Worm (Caenorhabditis elegans) whole organism, midembryonic: ENCODE measurements around the gene C16C10.4.

Experiments used
- T22C8.4 ChIP-seq: fragments of 200-800 bp; sonication (Bioruptor generic); IDR thresholded peaks from 2 replicates; pipeline ENCODE4 v1.3.6; 2022; ENCODE audit warnings: missing genetic modification characterization, missing compliant biosample characterization
- cog-1 ChIP-seq: sonication (generic microtip); optimal IDR thresholded peaks from 2 replicates; lab custom pipeline; 2016; ENCODE audit warnings: missing genetic modification characterization, missing compliant biosample characterization
- flt-1 ChIP-seq: fragments of 200-800 bp; sonication (Bioruptor generic); IDR thresholded peaks from 2 replicates; pipeline ENCODE4 v1.3.6; 2022; ENCODE audit warnings: missing genetic modification characterization, missing compliant biosample characterization
- klf-2 ChIP-seq: fragments of 200-800 bp; sonication (Bioruptor generic); conservative IDR thresholded peaks from 2 replicates; pipeline ENCODE4 v1.3.6; 2022; ENCODE audit warnings: missing genetic modification reagents, missing genetic modification characterization, missing compliant biosample characterization
- med-1 ChIP-seq: sonication (generic microtip); optimal IDR thresholded peaks from 2 replicates; lab custom pipeline; 2017; ENCODE audit warnings: missing genetic modification characterization, mild to moderate bottlenecking, missing compliant biosample characterization, antibody characterized with exemption, missing genetic modification reagents; ENCODE audit not compliant: insufficient read depth
- ref-1 ChIP-seq: fragments of 200-800 bp; sonication (Bioruptor generic); conservative IDR thresholded peaks from 2 replicates; pipeline ENCODE4 v1.3.6; 2022; ENCODE audit warnings: missing genetic modification reagents, missing genetic modification characterization, missing compliant biosample characterization
- tab-1 ChIP-seq: fragments of 200-800 bp; sonication (Bioruptor generic); IDR thresholded peaks from 2 replicates; pipeline ENCODE4 v1.3.6; 2022; ENCODE audit warnings: missing genetic modification characterization, missing compliant biosample characterization
- ztf-23 ChIP-seq: fragments of 200-800 bp; sonication (Bioruptor generic); IDR thresholded peaks from 2 replicates; pipeline ENCODE4 v1.3.6; 2022; ENCODE audit warnings: missing genetic modification reagents, missing genetic modification characterization, missing compliant biosample characterization
- ztf-29 ChIP-seq: fragments of 200-800 bp; sonication (Bioruptor generic); IDR thresholded peaks from 2 replicates; pipeline ENCODE4 v1.3.6; 2022; ENCODE audit warnings: missing genetic modification reagents, missing genetic modification characterization, missing compliant biosample characterization

The C16C10.4 gene

ce11 chrIII:4153299-4153698 is 17.8 kb upstream of the C16C10.4 start, which contains the start of gene glod-4:
TSS of gene glod-4 (plus strand) at chrIII:4153599.
- TF ChIP-seq cog-1 (tag; lab: Kevin White, UChicago) = no peak
- no peak for TF ChIP-seq ztf-23 (GFP tag; lab: Robert Waterston, UW)
- TF ChIP-seq tab-1 = no peak
- no peak for TF ChIP-seq med-1 (GFP tag; lab: Kevin White, UChicago)
- no peak for TF ChIP-seq ztf-29
- no peak for TF ChIP-seq flt-1 (GFP tag; lab: Robert Waterston, UW)
- no peak for TF ChIP-seq klf-2 (GFP tag; lab: Robert Waterston, UW)
- no peak for TF ChIP-seq T22C8.4 (GFP tag; lab: Robert Waterston, UW)
- TF ChIP-seq ref-1 (GFP tag; lab: Robert Waterston, UW) = no peak

ce11 chrIII:4157298-4157697 is 13.8 kb upstream of the C16C10.4 start, which contains the start of gene C16C10.9:
TSS of gene C16C10.9 (minus strand) at chrIII:4157398.
- TF ChIP-seq cog-1 (tag; lab: Kevin White, UChicago) = no peak
- TF ChIP-seq klf-2 (GFP tag; lab: Robert Waterston, UW) = no peak
- TF ChIP-seq ztf-29 = no peak
- no peak for TF ChIP-seq med-1 (GFP tag; lab: Kevin White, UChicago)
- TF ChIP-seq tab-1 = no peak
- no peak for TF ChIP-seq flt-1 (GFP tag; lab: Robert Waterston, UW)
- TF ChIP-seq ztf-23 (GFP tag; lab: Robert Waterston, UW) = no peak
- TF ChIP-seq ref-1 (GFP tag; lab: Robert Waterston, UW) = no peak
- no peak for TF ChIP-seq T22C8.4 (GFP tag; lab: Robert Waterston, UW)

ce11 chrIII:4160937-4161336 is 10.2 kb upstream of the C16C10.4 start, which contains the start of gene C01G12.16:
TSS of gene C01G12.16 (plus strand) at chrIII:4161237.
- TF ChIP-seq ztf-23 (GFP tag; lab: Robert Waterston, UW) = no peak
- no peak for TF ChIP-seq cog-1 (tag; lab: Kevin White, UChicago)
- no peak for TF ChIP-seq med-1 (GFP tag; lab: Kevin White, UChicago)
- no peak for TF ChIP-seq ztf-29
- TF ChIP-seq flt-1 (GFP tag; lab: Robert Waterston, UW) = no peak
- TF ChIP-seq klf-2 (GFP tag; lab: Robert Waterston, UW) = no peak
- TF ChIP-seq tab-1 = no peak
- TF ChIP-seq ref-1 (GFP tag; lab: Robert Waterston, UW) = no peak

- TF ChIP-seq klf-2 (GFP tag; lab: Robert Waterston, UW) (no peak), ref-1 (GFP tag; lab: Robert Waterston, UW) (no peak), med-1 (GFP tag; lab: Kevin White, UChicago) (no peak)
Measured at ce11 chrIII:4164071-4164470, 7.1 kb upstream of the C16C10.4 start, which contains the start of gene C16C10.8. TSS of gene C16C10.8 (minus strand) at chrIII:4164171.

- TF ChIP-seq flt-1 (GFP tag; lab: Robert Waterston, UW) (no peak), T22C8.4 (GFP tag; lab: Robert Waterston, UW) (no peak), cog-1 (tag; lab: Kevin White, UChicago) (no peak), ref-1 (GFP tag; lab: Robert Waterston, UW) (no peak), ztf-23 (GFP tag; lab: Robert Waterston, UW) (no peak), med-1 (GFP tag; lab: Kevin White, UChicago) (no peak), tab-1 (no peak), ztf-29 (no peak), klf-2 (GFP tag; lab: Robert Waterston, UW) (no peak)
Measured at ce11 chrIII:4166745-4167144, 4.4 kb upstream of the C16C10.4 start, which contains the start of gene rnf-5. TSS of gene rnf-5 (minus strand) at chrIII:4166845.

- no peak for TF ChIP-seq tab-1
- no peak for TF ChIP-seq flt-1 (GFP tag; lab: Robert Waterston, UW)
- TF ChIP-seq ref-1 (GFP tag; lab: Robert Waterston, UW) = no peak
- TF ChIP-seq klf-2 (GFP tag; lab: Robert Waterston, UW) = no peak
- TF ChIP-seq cog-1 (tag; lab: Kevin White, UChicago) = no peak
- TF ChIP-seq ztf-29 = no peak
- no peak for TF ChIP-seq ztf-23 (GFP tag; lab: Robert Waterston, UW)
- no peak for TF ChIP-seq med-1 (GFP tag; lab: Kevin White, UChicago)
- TF ChIP-seq T22C8.4 (GFP tag; lab: Robert Waterston, UW) = no peak
Measured at ce11 chrIII:4168665-4169064, 2.5 kb upstream of the C16C10.4 start, which contains the start of gene ccdc-55. TSS of gene ccdc-55 (minus strand) at chrIII:4168765.

- TF ChIP-seq med-1 (GFP tag; lab: Kevin White, UChicago) = no peak
- TF ChIP-seq tab-1 = no peak
- TF ChIP-seq ztf-29 = no peak
Measured at ce11 chrIII:4172210-4172609, 1.1 kb downstream of the C16C10.4 start.

ce11 chrIII:4175489-4175888 is 4.4 kb downstream of the C16C10.4 start:
- no peak for TF ChIP-seq ztf-29
- no peak for TF ChIP-seq T22C8.4 (GFP tag; lab: Robert Waterston, UW)
- TF ChIP-seq med-1 (GFP tag; lab: Kevin White, UChicago) = no peak
- TF ChIP-seq ztf-23 (GFP tag; lab: Robert Waterston, UW) = no peak
- TF ChIP-seq cog-1 (tag; lab: Kevin White, UChicago) = no peak
- no peak for TF ChIP-seq klf-2 (GFP tag; lab: Robert Waterston, UW)
- no peak for TF ChIP-seq ref-1 (GFP tag; lab: Robert Waterston, UW)
- TF ChIP-seq flt-1 (GFP tag; lab: Robert Waterston, UW) = no peak
- TF ChIP-seq tab-1 = no peak

- TF ChIP-seq ztf-23 (GFP tag; lab: Robert Waterston, UW) (no peak), cog-1 (tag; lab: Kevin White, UChicago) (no peak), ztf-29 (no peak)
Measured at ce11 chrIII:4176109-4176596, 5.0 kb downstream of the C16C10.4 start, which contains the start of the genes hrde-1 and C16C10.13. TSS of gene hrde-1 (minus strand) at chrIII:4176159. TSS of gene C16C10.13 (plus strand) at chrIII:4176440.

ce11 chrIII:4178564-4178963 is 7.4 kb downstream of the C16C10.4 start, which contains the start of gene C16C10.2:
TSS of gene C16C10.2 (minus strand) at chrIII:4178664.
- no peak for TF ChIP-seq ztf-23 (GFP tag; lab: Robert Waterston, UW)
- TF ChIP-seq tab-1 = no peak
- TF ChIP-seq T22C8.4 (GFP tag; lab: Robert Waterston, UW) = no peak
- no peak for TF ChIP-seq flt-1 (GFP tag; lab: Robert Waterston, UW)
- TF ChIP-seq ref-1 (GFP tag; lab: Robert Waterston, UW) = no peak
- no peak for TF ChIP-seq ztf-29
- no peak for TF ChIP-seq med-1 (GFP tag; lab: Kevin White, UChicago)
- TF ChIP-seq klf-2 (GFP tag; lab: Robert Waterston, UW) = no peak
- TF ChIP-seq cog-1 (tag; lab: Kevin White, UChicago) = no peak
